Fruit fly (Drosophila melanogaster) ovary, adult (tissue): ENCODE data around the gene Ets97D.

Experiments used
- CG17801 ChIP-seq: fragments of 200-800 bp; optimal IDR thresholded peaks from 2 replicates; lab custom pipeline; 2019; ENCODE audit warnings: missing biosample characterization, mild to moderate bottlenecking, missing genetic modification characterization, moderate library complexity; ENCODE audit not compliant: partially characterized antibody

Ets97D gene

DNA sequence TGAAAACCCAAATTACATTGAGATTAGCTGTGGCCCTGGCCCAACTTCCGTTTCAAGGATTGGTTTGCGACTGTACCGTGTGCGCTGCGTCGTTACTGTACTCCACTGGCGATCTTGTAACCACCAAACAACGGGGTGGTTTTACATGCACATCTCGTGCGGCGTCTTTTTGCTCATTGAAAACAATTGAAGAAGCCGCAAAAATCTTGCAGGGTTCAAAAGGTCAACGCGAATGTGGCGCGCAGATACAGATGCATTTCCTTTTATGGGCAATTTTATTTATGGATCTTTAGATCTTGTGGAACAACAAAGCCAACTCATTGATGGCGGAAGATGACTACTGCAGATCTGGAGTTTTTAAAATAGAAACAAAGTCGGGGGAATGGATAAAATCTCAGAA, 42.2 kb downstream of the Ets97D start:
- no peak for TF ChIP-seq CG17801

DNA sequence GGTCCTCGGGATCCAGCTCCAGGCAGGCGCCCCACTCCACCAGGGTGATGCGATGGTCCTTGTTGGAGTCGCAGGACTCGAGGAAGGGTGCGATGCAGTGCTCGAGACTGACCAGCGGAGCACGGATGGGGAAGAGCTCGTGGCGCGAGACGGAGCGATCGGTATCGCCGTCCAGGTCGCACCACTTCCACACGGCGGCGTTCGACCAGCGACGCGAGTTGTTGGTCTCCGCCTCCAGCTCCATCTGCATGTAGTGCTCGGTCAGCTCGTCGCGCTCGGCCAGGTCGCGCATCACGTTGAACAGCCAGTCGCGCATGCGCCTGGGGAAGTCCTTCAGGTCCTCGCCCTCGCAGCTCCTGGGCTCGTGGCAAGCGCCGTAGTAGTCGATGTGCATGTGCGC, 43.3 kb downstream of the Ets97D start:
- TF ChIP-seq CG17801, result no peak

DNA sequence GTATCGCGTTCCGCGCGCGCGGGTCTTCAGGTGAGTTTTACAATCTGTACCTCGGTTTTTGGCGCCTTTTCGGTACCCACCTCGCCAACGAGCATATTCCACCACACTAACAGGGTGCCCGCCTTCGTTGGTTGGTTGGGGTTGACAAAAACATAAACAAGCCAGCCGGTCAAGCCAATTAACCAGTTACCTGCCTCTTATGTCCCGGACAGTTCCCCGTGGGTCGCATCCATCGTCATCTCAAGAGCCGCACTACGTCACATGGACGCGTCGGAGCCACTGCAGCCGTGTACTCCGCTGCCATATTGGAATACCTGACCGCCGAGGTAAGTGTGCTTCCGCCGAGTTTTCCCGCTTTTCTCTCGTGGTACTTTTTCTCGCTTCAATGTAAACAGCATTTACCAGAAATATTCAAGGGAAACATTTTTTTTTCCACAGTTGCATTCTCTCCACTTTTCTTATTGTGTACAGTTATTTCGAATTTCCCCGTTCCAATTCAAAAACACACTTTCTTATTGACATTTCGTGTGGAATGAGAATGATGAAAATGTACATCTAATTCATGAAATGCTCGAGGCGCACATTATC, 45.1 kb downstream of the Ets97D start:
- TF ChIP-seq CG17801, result no peak

DNA sequence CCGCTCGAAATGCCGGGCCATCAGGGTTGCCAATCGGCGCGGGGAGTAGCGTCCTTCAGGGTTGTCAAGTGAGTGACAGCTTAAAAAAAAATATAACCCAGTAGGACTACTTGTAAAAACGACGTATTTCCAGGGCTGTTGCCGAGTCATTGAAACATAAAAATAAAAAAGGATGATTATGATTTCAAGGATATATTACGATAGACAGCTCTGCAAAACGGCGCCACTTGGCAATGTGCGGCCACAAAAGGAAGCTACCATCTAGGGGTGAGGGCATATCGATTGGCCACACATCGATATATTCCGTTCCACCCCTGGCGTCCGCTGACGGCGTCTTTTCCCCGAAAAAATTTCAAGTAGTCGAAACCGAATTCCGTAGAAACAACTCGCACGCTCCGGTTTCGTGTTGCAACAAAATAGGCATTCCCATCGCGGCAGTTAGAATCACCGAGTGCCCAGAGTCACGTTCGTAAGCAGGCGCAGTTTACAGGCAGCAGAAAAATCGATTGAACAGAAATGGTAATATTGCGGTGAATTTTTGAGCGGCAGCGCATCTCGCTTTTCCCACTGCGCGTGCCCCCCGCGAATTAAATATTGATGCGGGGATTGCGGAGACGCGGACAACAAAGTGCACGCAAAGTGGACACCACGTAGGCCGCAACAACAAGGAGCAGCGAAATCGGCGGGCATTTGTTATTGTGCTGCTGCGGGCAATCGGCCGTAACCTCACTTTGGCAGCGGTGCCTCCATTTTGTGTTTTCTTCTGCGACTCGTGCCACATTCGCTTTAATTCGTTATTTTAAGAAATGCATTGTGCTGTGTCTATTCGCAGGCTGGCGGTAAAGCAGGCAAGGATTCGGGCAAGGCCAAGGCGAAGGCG, 45.9 kb downstream of the Ets97D start, which contains the start of the genes ball and His2Av:
Gene ball, minus strand, starts transcription at position 231 of the 880 bp plus-strand sequence.
Gene His2Av, plus strand, starts transcription at position 353 of the 880 bp plus-strand sequence.
- TF ChIP-seq CG17801, result peak; percentile 75

DNA sequence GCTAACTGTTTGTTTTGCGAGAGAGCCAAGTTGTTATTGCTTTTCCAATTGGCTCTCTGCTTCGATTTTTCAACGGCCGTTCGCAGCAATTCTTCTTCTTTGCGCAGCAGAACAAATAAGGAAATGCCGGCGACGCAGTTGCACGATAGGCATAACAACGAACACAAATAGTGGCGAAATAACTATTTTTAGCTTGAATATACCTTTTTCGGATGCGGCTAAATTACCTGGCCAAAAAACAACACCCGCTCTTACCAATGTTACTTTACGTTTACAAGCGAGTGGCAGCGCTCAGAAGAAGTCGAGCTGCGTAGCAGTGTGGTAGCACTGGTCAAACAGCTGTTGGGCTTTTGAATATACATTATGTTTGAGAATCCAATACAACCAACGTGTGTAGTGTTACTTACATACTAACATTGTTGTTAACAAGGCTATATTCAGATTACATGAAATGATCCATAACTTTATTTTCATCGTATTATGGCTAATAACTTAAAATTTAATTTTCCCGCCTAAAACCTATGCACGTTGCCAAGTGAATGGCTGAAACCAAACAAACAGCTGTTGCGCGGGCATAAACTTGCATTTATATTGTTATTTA, 49.7 kb downstream of the Ets97D start, which contains the start of the genes Lerp and IntS12:
Gene Lerp, minus strand, starts transcription at position 283 of the 601 bp plus-strand sequence.
Gene IntS12, plus strand, starts transcription at position 529 of the 601 bp plus-strand sequence.
- TF ChIP-seq CG17801, result no peak

DNA sequence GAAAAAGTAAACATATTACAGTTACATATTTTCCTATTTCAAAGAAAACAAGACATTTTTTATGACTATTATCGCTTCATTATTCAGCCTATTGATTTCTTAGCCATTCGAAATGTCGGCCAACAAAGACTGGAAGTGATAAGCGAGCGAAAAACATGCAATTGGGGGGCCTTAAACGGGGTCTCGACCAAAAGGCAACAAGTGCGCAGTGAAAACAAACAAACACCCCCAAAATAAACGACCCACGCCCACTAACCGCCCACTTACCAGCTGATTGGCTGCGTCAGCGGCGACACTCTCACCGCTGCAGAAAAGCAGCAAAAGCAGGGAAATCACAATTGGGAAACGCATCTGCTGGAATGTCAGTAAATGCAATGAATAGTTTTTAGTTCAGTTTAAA, 50.5 kb downstream of the Ets97D start:
- TF ChIP-seq CG17801, result no peak
